Worm (Caenorhabditis elegans) whole organism, L4 larva: ENCODE measurements around the gene csn-1.

Experiments used
- egl-27 ChIP-seq: sonication (generic microtip); optimal IDR thresholded peaks from 3 replicates; lab custom pipeline; 2017; ENCODE audit warnings: missing biosample characterization, missing genetic modification reagents, missing genetic modification characterization
- snpc-4 ChIP-seq: fragments of 150-350 bp; optimal IDR thresholded peaks from 2 replicates; lab custom pipeline; 2014; ENCODE audit warnings: missing biosample characterization, missing genetic modification characterization
- zag-1 ChIP-seq: fragments of 150-350 bp; optimal IDR thresholded peaks from 2 replicates; lab custom pipeline; 2014; ENCODE audit warnings: missing biosample characterization, missing genetic modification characterization

- TF ChIP-seq egl-27 (tag; lab: Kevin White, UChicago) (no peak), zag-1 (tag; lab: Kevin White, UChicago) (no peak), snpc-4 (tag; lab: Kevin White, UChicago) (no peak)
Observed at ce11 chrV:17871049-17871448, 598 bp upstream of the csn-1 start, which contains the start of gene phf-14.
